Worm (Caenorhabditis elegans): Measurements from ENCODE around the gene szy-20.

DNA sequence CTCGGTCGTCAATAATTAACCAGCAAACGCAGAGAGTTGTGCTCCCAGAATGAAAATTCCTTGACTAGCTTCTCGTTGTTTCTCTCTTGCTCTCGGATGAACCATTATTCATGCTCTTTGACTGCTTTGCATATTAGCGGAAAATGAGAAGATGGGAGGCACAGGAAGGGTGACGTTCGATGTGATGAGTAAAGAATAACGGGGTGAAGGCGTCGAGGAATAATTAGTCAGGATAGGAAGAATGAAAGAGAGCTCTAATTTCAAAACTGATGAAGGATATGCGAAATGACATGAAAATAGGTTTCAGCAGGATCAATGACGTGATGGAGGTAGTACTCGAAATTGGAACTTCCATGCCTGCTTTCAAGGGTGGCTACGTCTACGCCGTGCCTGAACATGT, 17.9 kb downstream of the szy-20 start:
- TF ChIP-seq him-1 (tag; optimal IDR thresholded peaks at IDR 0.05) (no peak), dao-5 (tag; optimal IDR thresholded peaks at IDR 0.05) (no peak)

All from whole organism, L4/young adult.